Worm (Caenorhabditis elegans) whole organism, L2 larva: Measurements from ENCODE around the gene F37C12.21.

ENCODE experiments used
- lin-39 ChIP-seq: fragments of 150-350 bp; optimal IDR thresholded peaks from 2 replicates; lab custom pipeline; 2014; ENCODE audit warnings: missing biosample characterization, missing genetic modification reagents, missing genetic modification characterization
- nhr-6 ChIP-seq: fragments of 150-350 bp; optimal IDR thresholded peaks from 2 replicates; lab custom pipeline; 2014; ENCODE audit warnings: missing biosample characterization, missing genetic modification characterization
- unc-39 ChIP-seq: fragments of 150-350 bp; optimal IDR thresholded peaks from 2 replicates; lab custom pipeline; 2014; ENCODE audit warnings: missing biosample characterization, missing genetic modification characterization

DNA sequence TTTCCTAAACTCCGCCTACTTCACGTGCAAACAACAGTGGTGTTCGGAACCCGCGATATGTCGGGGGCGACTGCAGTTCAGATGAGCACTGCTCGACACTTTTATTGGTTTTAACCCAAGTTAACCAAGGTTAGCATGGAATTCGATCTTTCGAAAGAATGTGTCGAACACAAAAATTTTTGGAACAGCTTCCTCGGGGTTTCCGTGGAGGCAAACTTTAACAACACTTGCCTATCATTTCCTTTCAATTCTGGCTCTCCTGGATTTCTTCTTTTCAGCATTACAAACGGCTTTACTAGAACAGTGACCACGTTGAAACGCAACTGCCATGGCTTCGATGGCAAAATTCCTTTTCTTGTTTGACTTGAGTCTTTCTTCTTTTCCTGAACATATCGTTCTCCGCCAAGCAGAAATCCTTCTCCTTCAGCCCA lies 46.9 kb upstream of the F37C12.21 start:
- TF ChIP-seq nhr-6 (tag; lab: Kevin White, UChicago): no peak
- no peak for TF ChIP-seq unc-39 (tag; lab: Kevin White, UChicago)
- no peak for TF ChIP-seq lin-39 (tag; lab: Kevin White, UChicago)
